Fruit fly (Drosophila melanogaster): Measurements from ENCODE around the gene sqz.

The sqz gene

dm6 chr3R:19153502-19153983 lies 10.5 kb upstream of the sqz start, which contains the start of gene CG5835 (continued):
- TF ChIP-seq CoRest (tag; optimal IDR thresholded peaks at IDR 0.05) (no peak), CG17361 (GFP tag; IDR thresholded peaks at IDR 0.05) (no peak), Adf1 (GFP tag; IDR thresholded peaks at IDR 0.05) (peak; percentile 35; the same call in 1 of the 2 replicates), CG17328 (GFP tag; IDR thresholded peaks at IDR 0.05) (no peak), Kr (GFP tag; optimal IDR thresholded peaks at IDR 0.05) (no peak), CG42726 (GFP tag; IDR thresholded peaks at IDR 0.05; ENCODE audit: partially characterized antibody) (no peak; the same call in 1 of the 2 replicates), CG11695 (GFP tag; IDR thresholded peaks at IDR 0.05) (peak; percentile 55; the same call in 2 of the 3 replicates), CG31441 (GFP tag; IDR thresholded peaks at IDR 0.05) (peak; percentile 26; the same call in 1 of the 2 replicates), CG16779 (GFP tag; IDR thresholded peaks at IDR 0.05) (no peak), gcm (GFP tag; optimal IDR thresholded peaks at IDR 0.05) (peak; percentile 79), H2.0 (GFP tag; IDR thresholded peaks at IDR 0.05) (no peak), mam (GFP tag; optimal IDR thresholded peaks at IDR 0.05) (no peak), CG17568 (GFP tag; optimal IDR thresholded peaks at IDR 0.05) (no peak), CG10959 (GFP tag; IDR thresholded peaks at IDR 0.05) (no peak), tgo (GFP tag; IDR thresholded peaks at IDR 0.05) (no peak), eyg (GFP tag; optimal IDR thresholded peaks at IDR 0.05) (no peak), z (GFP tag; IDR thresholded peaks at IDR 0.05) (no peak), MESR4 (GFP tag; optimal IDR thresholded peaks at IDR 0.05) (peak; percentile 14), CG12219 (GFP tag; optimal IDR thresholded peaks at IDR 0.05) (no peak), CG16863 (GFP tag; optimal IDR thresholded peaks at IDR 0.05) (no peak), CG7357 (GFP tag; IDR thresholded peaks at IDR 0.05) (no peak), CG13624 (GFP tag; optimal IDR thresholded peaks at IDR 0.05) (no peak), Hr51 (GFP tag; optimal IDR thresholded peaks at IDR 0.05) (no peak), Fer2 (tag; optimal IDR thresholded peaks at IDR 0.05) (no peak), CG1603 (tag; optimal IDR thresholded peaks at IDR 0.05) (peak; percentile 5), CG16815 (GFP tag; optimal IDR thresholded peaks at IDR 0.05) (no peak), chm (GFP tag; IDR thresholded peaks at IDR 0.05) (no peak), pan (optimal IDR thresholded peaks at IDR 0.05) (no peak), pan (GFP tag; optimal IDR thresholded peaks at IDR 0.05 in 1 of 2, IDR thresholded peaks at IDR 0.05 in 1 of 2) (no peak), CG4617 (GFP tag; optimal IDR thresholded peaks at IDR 0.05; ENCODE audit: borderline replicate concordance) (no peak), CTCF (GFP tag; optimal IDR thresholded peaks at IDR 0.05) (no peak), ash1 (GFP tag; optimal IDR thresholded peaks at IDR 0.05) (peak; percentile 16), repo (GFP tag; optimal IDR thresholded peaks at IDR 0.05) (no peak), tio (GFP tag; optimal IDR thresholded peaks at IDR 0.05) (no peak), CG2116 (GFP tag; optimal IDR thresholded peaks at IDR 0.05) (peak; percentile 16), Hand (GFP tag; optimal IDR thresholded peaks at IDR 0.05) (no peak), Ada2b (GFP tag; IDR thresholded peaks at IDR 0.05) (no peak), Xrp1 (GFP tag; IDR thresholded peaks at IDR 0.05) (no peak), abd-A (tag; optimal IDR thresholded peaks at IDR 0.05) (no peak), CG2678 (tag; optimal IDR thresholded peaks at IDR 0.05) (peak; percentile 10), CG1832 (GFP tag; optimal IDR thresholded peaks at IDR 0.05) (no peak), ranshi (GFP tag; IDR thresholded peaks at IDR 0.05) (peak; percentile 36; the same call in 1 of the 2 replicates), grn (GFP tag; optimal IDR thresholded peaks at IDR 0.05) (peak; percentile 15), amos (GFP tag; IDR thresholded peaks at IDR 0.05; ENCODE audit: partially characterized antibody) (peak; percentile 32; the same call in 1 of the 2 replicates), gt (GFP tag; IDR thresholded peaks at IDR 0.05) (no peak), CG6791 (GFP tag; IDR thresholded peaks at IDR 0.05; ENCODE audit: partially characterized antibody) (no peak), pita (GFP tag; optimal IDR thresholded peaks at IDR 0.05) (no peak), CG7928 (GFP tag; optimal IDR thresholded peaks at IDR 0.05) (no peak), Hr39 (optimal IDR thresholded peaks at IDR 0.05) (no peak), kni (GFP tag; optimal IDR thresholded peaks at IDR 0.05) (no peak), ase (GFP tag; IDR thresholded peaks at IDR 0.05) (no peak), Sox102F (GFP tag; optimal IDR thresholded peaks at IDR 0.05) (peak; percentile 39)

Data from whole organism, embryonic.